Fruit fly (Drosophila melanogaster) whole organism, adult: ENCODE data around the gene CG43886.
A peak's percentile ranks its signal among the peaks of the same experiment; 100 is the strongest.

Experiments
- CG11617 ChIP-seq: fragments of 200-800 bp; sonication (Bioruptor generic); optimal IDR thresholded peaks from 2 replicates; lab custom pipeline; 2017; ENCODE audit warnings: mild to moderate bottlenecking, missing biosample characterization, missing genetic modification reagents, missing genetic modification characterization
- CG12768 ChIP-seq: fragments of 200-800 bp; sonication (Bioruptor generic); optimal IDR thresholded peaks from 2 replicates; lab custom pipeline; 2017; ENCODE audit warnings: missing biosample characterization, missing genetic modification characterization, mild to moderate bottlenecking, moderate library complexity, missing genetic modification reagents
- CG14711 ChIP-seq: fragments of 200-800 bp; sonication (Bioruptor generic); optimal IDR thresholded peaks from 2 replicates; lab custom pipeline; 2018; ENCODE audit warnings: missing biosample characterization, mild to moderate bottlenecking, missing genetic modification characterization, moderate library complexity
- CG1620 ChIP-seq: fragments of 200-800 bp; sonication (Bioruptor generic); optimal IDR thresholded peaks from 2 replicates; lab custom pipeline; 2016; ENCODE audit warnings: missing biosample characterization, missing genetic modification characterization
- CG33017 ChIP-seq: fragments of 200-800 bp; sonication (Bioruptor generic); optimal IDR thresholded peaks from 2 replicates; lab custom pipeline; 2018; ENCODE audit warnings: missing biosample characterization, mild to moderate bottlenecking, missing genetic modification characterization, moderate library complexity
- CG5204 ChIP-seq: fragments of 200-800 bp; sonication (Bioruptor generic); optimal IDR thresholded peaks from 2 replicates; lab custom pipeline; 2016; ENCODE audit warnings: missing biosample characterization, missing genetic modification characterization
- CG7045 ChIP-seq: fragments of 200-800 bp; sonication (Bioruptor generic); optimal IDR thresholded peaks from 2 replicates; lab custom pipeline; 2017; ENCODE audit warnings: missing biosample characterization, mild to moderate bottlenecking, missing genetic modification characterization
- CG7101 ChIP-seq: fragments of 200-800 bp; sonication (Bioruptor generic); optimal IDR thresholded peaks from 2 replicates; lab custom pipeline; 2018; ENCODE audit warnings: missing biosample characterization, mild to moderate bottlenecking, missing genetic modification characterization, moderate library complexity
- Clk ChIP-seq: fragments of 200-800 bp; sonication (Bioruptor generic); optimal IDR thresholded peaks from 2 replicates; lab custom pipeline; 2017; ENCODE audit warnings: missing biosample characterization, missing genetic modification characterization
- Crg-1 ChIP-seq: fragments of 200-800 bp; sonication (Bioruptor generic); optimal IDR thresholded peaks from 2 replicates; lab custom pipeline; 2016; ENCODE audit warnings: missing biosample characterization, missing genetic modification characterization
- Hr96 ChIP-seq: fragments of 200-800 bp; sonication (Bioruptor generic); optimal IDR thresholded peaks from 2 replicates; lab custom pipeline; 2016; ENCODE audit warnings: missing biosample characterization, missing genetic modification characterization
- Mnt ChIP-seq: fragments of 200-800 bp; sonication (Bioruptor generic); optimal IDR thresholded peaks from 2 replicates; lab custom pipeline; 2016; ENCODE audit warnings: missing biosample characterization, mild to moderate bottlenecking, missing genetic modification characterization
- bab1 ChIP-seq: fragments of 200-800 bp; sonication (Bioruptor generic); optimal IDR thresholded peaks from 3 replicates; lab custom pipeline; 2019; ENCODE audit warnings: missing biosample characterization, mild to moderate bottlenecking, missing genetic modification characterization, moderate library complexity
- cic ChIP-seq: fragments of 200-800 bp; sonication (Bioruptor generic); optimal IDR thresholded peaks from 2 replicates; lab custom pipeline; 2017; ENCODE audit warnings: missing biosample characterization, mild to moderate bottlenecking, missing genetic modification characterization, moderate library complexity
- cnc ChIP-seq, 2 experiments: fragments of >200 bp; optimal IDR thresholded peaks; 2 replicates each; lab custom pipeline; 2017
- kay ChIP-seq: fragments of 200-800 bp; sonication (Bioruptor generic); peaks from one replicate; lab custom pipeline; 2016; ENCODE audit warnings: missing biosample characterization, missing genetic modification characterization, borderline replicate concordance
- ovo ChIP-seq: fragments of 200-800 bp; sonication (Bioruptor generic); optimal IDR thresholded peaks from 2 replicates; lab custom pipeline; 2016; ENCODE audit warnings: missing biosample characterization, missing genetic modification characterization
- pad ChIP-seq: fragments of 200-800 bp; sonication (Bioruptor generic); optimal IDR thresholded peaks from 3 replicates; lab custom pipeline; 2017; ENCODE audit warnings: missing biosample characterization, missing genetic modification characterization, mild to moderate bottlenecking, moderate library complexity, missing genetic modification reagents
- tj ChIP-seq: fragments of 200-800 bp; sonication (Bioruptor generic); optimal IDR thresholded peaks from 3 replicates; lab custom pipeline; 2017; ENCODE audit warnings: missing biosample characterization, mild to moderate bottlenecking, missing genetic modification characterization, moderate library complexity
- toe ChIP-seq: fragments of 200-800 bp; sonication (Bioruptor generic); optimal IDR thresholded peaks from 2 replicates; lab custom pipeline; 2016; ENCODE audit warnings: missing biosample characterization, missing genetic modification characterization

Gene CG43886

dm6 chr3L:8159724-8160422 is at the start of gene CG43886:
Gene CG43886 (minus strand): TSS chr3L:8159774.
- TF ChIP-seq CG11617 (GFP tag; lab: Kevin White, UChicago) (no peak), kay (GFP tag; lab: Kevin White, UChicago) (no peak), pad (no peak), toe (GFP tag; lab: Kevin White, UChicago) (no peak), tj (GFP tag; lab: Kevin White, UChicago) (peak; percentile 39)

- TF ChIP-seq CG33017 (tag; lab: Kevin White, UChicago), result no peak
- no peak for TF ChIP-seq CG14711
- TF ChIP-seq CG11617 (GFP tag; lab: Kevin White, UChicago), result no peak
- TF ChIP-seq pad, result no peak
- no peak for TF ChIP-seq CG5204 (GFP tag; lab: Kevin White, UChicago)
- no peak for TF ChIP-seq CG7101 (tag; lab: Kevin White, UChicago)
- no peak for TF ChIP-seq cic (GFP tag; lab: Kevin White, UChicago)
- no peak for TF ChIP-seq Hr96 (GFP tag; lab: Kevin White, UChicago)
- no peak for TF ChIP-seq bab1 (GFP tag; lab: Kevin White, UChicago)
- no peak for TF ChIP-seq toe (GFP tag; lab: Kevin White, UChicago)
- TF ChIP-seq cnc (optimal IDR thresholded peaks at IDR 0.05; lab: Kevin White, UChicago), result no peak
- no peak for TF ChIP-seq CG12768 (GFP tag; lab: Kevin White, UChicago)
Measured at dm6 chr3L:8202317-8202842, 42.8 kb upstream of the CG43886 start, which contains the start of the genes CG7366 and CG13679. Gene CG7366 (minus strand): TSS chr3L:8202417. Gene CG13679 (plus strand): TSS chr3L:8202792.

dm6 chr3L:8197779-8198279 is 38.3 kb upstream of the CG43886 start, which contains the start of the genes UbcE2M and Dhps:
Gene UbcE2M (minus strand): TSS chr3L:8197987.
Gene Dhps (plus strand): TSS chr3L:8198207.
- TF ChIP-seq CG14711, result peak; percentile 79
- TF ChIP-seq CG7045 (GFP tag; lab: Kevin White, UChicago), result peak; percentile 92
- TF ChIP-seq kay (GFP tag; lab: Kevin White, UChicago), result no peak
- TF ChIP-seq CG7101 (tag; lab: Kevin White, UChicago), result peak; percentile 86
- TF ChIP-seq CG33017 (tag; lab: Kevin White, UChicago), result peak; percentile 65
- peak; percentile 69 for TF ChIP-seq Crg-1 (GFP tag; lab: Kevin White, UChicago)
- peak; percentile 62 for TF ChIP-seq tj (GFP tag; lab: Kevin White, UChicago)
- TF ChIP-seq Clk (GFP tag; lab: Kevin White, UChicago), result peak; percentile 78
- peak; percentile 77 for TF ChIP-seq pad
- TF ChIP-seq ovo (GFP tag; lab: Kevin White, UChicago), result peak; percentile 78
- TF ChIP-seq cnc (optimal IDR thresholded peaks at IDR 0.05; lab: Kevin White, UChicago), result no peak
- no peak for TF ChIP-seq Hr96 (GFP tag; lab: Kevin White, UChicago)
- TF ChIP-seq CG12768 (GFP tag; lab: Kevin White, UChicago), result peak; percentile 89
- no peak for TF ChIP-seq CG5204 (GFP tag; lab: Kevin White, UChicago)
- TF ChIP-seq toe (GFP tag; lab: Kevin White, UChicago), result peak; percentile 75
- TF ChIP-seq bab1 (GFP tag; lab: Kevin White, UChicago), result peak; percentile 75
- TF ChIP-seq CG11617 (GFP tag; lab: Kevin White, UChicago), result peak; percentile 86
- peak; percentile 3 for TF ChIP-seq cic (GFP tag; lab: Kevin White, UChicago)
- peak; percentile 87 for TF ChIP-seq Mnt (GFP tag; lab: Kevin White, UChicago)
- TF ChIP-seq CG1620 (GFP tag; lab: Kevin White, UChicago), result peak; percentile 71

DNA sequence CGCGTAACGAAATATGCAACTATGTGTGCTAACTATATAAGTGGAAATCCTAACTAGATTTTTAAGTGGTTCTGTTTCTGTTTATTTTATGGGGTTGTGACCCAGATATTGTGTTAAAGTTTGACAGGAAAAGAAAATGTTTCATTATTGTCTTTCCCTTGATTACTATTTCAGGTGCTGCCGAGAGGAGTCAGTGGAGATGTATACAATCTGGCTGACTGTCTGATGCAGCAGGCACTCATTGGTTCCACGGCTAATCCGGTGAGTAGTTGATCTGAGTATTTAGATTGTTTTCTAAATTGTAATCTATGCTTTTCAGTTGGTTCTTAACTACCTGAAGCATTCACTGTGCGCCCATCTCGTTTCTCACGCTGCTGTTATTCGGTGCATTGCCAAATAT is 33.4 kb upstream of the CG43886 start, which contains the start of gene CG7387:
Gene CG7387, minus strand, starts transcription at position 101 of the 400 bp plus-strand sequence.
- TF ChIP-seq cnc (optimal IDR thresholded peaks at IDR 0.05; lab: Kevin White, UChicago), result no peak
- TF ChIP-seq toe (GFP tag; lab: Kevin White, UChicago), result no peak
- TF ChIP-seq CG7045 (GFP tag; lab: Kevin White, UChicago), result no peak
- no peak for TF ChIP-seq cic (GFP tag; lab: Kevin White, UChicago)
- no peak for TF ChIP-seq CG11617 (GFP tag; lab: Kevin White, UChicago)
- TF ChIP-seq Clk (GFP tag; lab: Kevin White, UChicago), result no peak

DNA sequence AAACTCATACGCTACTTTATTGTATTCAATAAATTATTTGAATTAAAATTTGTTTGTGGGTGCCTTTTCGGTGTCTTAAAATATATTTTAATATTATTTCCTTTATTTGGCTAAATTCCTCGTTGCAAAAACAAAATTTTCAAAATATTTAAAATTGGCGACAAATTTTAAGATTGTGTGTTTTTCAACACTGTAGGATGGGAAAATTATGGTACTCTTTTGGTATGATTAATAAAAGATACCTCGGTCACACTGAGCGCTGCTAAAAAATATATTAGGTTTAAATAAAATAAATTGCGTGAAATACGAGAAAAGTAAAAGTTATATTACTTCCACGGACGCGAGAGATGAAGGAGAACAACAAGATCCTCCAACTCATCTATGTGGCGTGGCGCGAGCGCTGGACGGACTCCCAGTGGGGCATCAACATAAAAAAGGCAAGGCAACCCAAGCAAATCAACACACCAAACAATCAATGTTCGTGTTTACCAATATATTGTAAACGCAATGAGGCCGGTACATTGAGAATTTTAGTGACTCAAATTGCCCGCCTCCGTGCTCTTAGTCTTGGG is 31.6 kb upstream of the CG43886 start, which contains the start of gene MED24:
Gene MED24, plus strand, starts transcription at position 229 of the 572 bp plus-strand sequence.
- no peak for TF ChIP-seq cic (GFP tag; lab: Kevin White, UChicago)
- peak; percentile 23 for TF ChIP-seq bab1 (GFP tag; lab: Kevin White, UChicago)
- TF ChIP-seq Hr96 (GFP tag; lab: Kevin White, UChicago), result no peak
- no peak for TF ChIP-seq Crg-1 (GFP tag; lab: Kevin White, UChicago)
- TF ChIP-seq pad, result no peak
- TF ChIP-seq CG11617 (GFP tag; lab: Kevin White, UChicago), result no peak
- TF ChIP-seq CG7045 (GFP tag; lab: Kevin White, UChicago), result peak; percentile 14
- peak; percentile 35 for TF ChIP-seq CG7101 (tag; lab: Kevin White, UChicago)
- peak; percentile 53 for TF ChIP-seq CG14711
- peak; percentile 20 for TF ChIP-seq Mnt (GFP tag; lab: Kevin White, UChicago)
- TF ChIP-seq CG33017 (tag; lab: Kevin White, UChicago), result peak; percentile 9
